Comparison of ENCODE assay signal across 1 fruit fly cellular context in genomic region chr2L:9633811-9634436, dm6.
TF ChIP-seq lines count a peak whose summit lies in the region.

Apoltp (plus strand) TSS chr2L:9634179.

TF ChIP-seq in whole organism, embryonic, 481 proteins besides CTCF, POLR2A, EP300 and RAD21 (continued from another document and continues in another):
- TF ChIP-seq CG6765 (GFP tag; optimal IDR thresholded peaks at IDR 0.05; lab: Kevin White, UChicago): peak; percentile 69
- peak; percentile 10 for TF ChIP-seq CG12155 (GFP tag; optimal IDR thresholded peaks at IDR 0.05; lab: Kevin White, UChicago)
- peak; percentile 78; the same call in 1 of the 3 replicates for TF ChIP-seq so (GFP tag; IDR thresholded peaks at IDR 0.05; lab: Robert Waterston, UW)
- peak; percentile 39 for TF ChIP-seq zf30C (GFP tag; optimal IDR thresholded peaks at IDR 0.05; lab: Kevin White, UChicago)
- TF ChIP-seq dpn (GFP tag; optimal IDR thresholded peaks at IDR 0.05; lab: Kevin White, UChicago): peak; percentile 29 to 63
- TF ChIP-seq CG14965 (GFP tag; optimal IDR thresholded peaks at IDR 0.05; lab: Kevin White, UChicago; ENCODE audit: borderline replicate concordance): no peak
- peak; percentile 16 for TF ChIP-seq TFAM (GFP tag; optimal IDR thresholded peaks at IDR 0.05; lab: Kevin White, UChicago)
- peak; percentile 52; the same call in 1 of the 2 replicates for TF ChIP-seq CG16779 (GFP tag; IDR thresholded peaks at IDR 0.05; lab: Robert Waterston, UW)
- no peak for TF ChIP-seq BEAF-32 (GFP tag; optimal IDR thresholded peaks at IDR 0.05; lab: Kevin White, UChicago)
- no peak for TF ChIP-seq luna (GFP tag; optimal IDR thresholded peaks at IDR 0.05; lab: Kevin White, UChicago)
- peak; percentile 52; the same call in 1 of the 3 replicates for TF ChIP-seq CG34422 (GFP tag; IDR thresholded peaks at IDR 0.05; lab: Robert Waterston, UW)
- TF ChIP-seq CG1832 (GFP tag; optimal IDR thresholded peaks at IDR 0.05; lab: Kevin White, UChicago): no peak
- TF ChIP-seq Scr (GFP tag; IDR thresholded peaks at IDR 0.05; lab: Robert Waterston, UW; ENCODE audit: partially characterized antibody): no peak
- no peak for TF ChIP-seq abd-A (tag; optimal IDR thresholded peaks at IDR 0.05; lab: Kevin White, UChicago)
- TF ChIP-seq CG9215 (GFP tag; IDR thresholded peaks at IDR 0.05; lab: Robert Waterston, UW): peak; percentile 41; the same call in 1 of the 2 replicates
- peak; percentile 67 for TF ChIP-seq CG12391 (tag; optimal IDR thresholded peaks at IDR 0.05; lab: Kevin White, UChicago)
- TF ChIP-seq bowl (GFP tag; IDR thresholded peaks at IDR 0.05; lab: Robert Waterston, UW): 0 out of 2 replicates have a peak, but pooled peaks have one; percentile 8
- peak; percentile 46 for TF ChIP-seq lilli (GFP tag; optimal IDR thresholded peaks at IDR 0.05; lab: Kevin White, UChicago)
- TF ChIP-seq HLHmδ (GFP tag; optimal IDR thresholded peaks at IDR 0.05; lab: Kevin White, UChicago): no peak
- TF ChIP-seq CG4328 (GFP tag; optimal IDR thresholded peaks at IDR 0.05; lab: Kevin White, UChicago): peak; percentile 17
- no peak for TF ChIP-seq hkb (optimal IDR thresholded peaks at IDR 0.05; lab: Kevin White, UChicago)
- peak; percentile 81 for TF ChIP-seq hkb (GFP tag; IDR thresholded peaks at IDR 0.05; lab: Robert Waterston, UW)
- TF ChIP-seq unc-4 (GFP tag; IDR thresholded peaks at IDR 0.05; lab: Robert Waterston, UW; ENCODE audit: partially characterized antibody): no peak
- TF ChIP-seq esg (GFP tag; conservative IDR thresholded peaks at IDR 0.05; lab: Robert Waterston, UW): no peak; the same call in 1 of the 2 replicates
- TF ChIP-seq hb (GFP tag; IDR thresholded peaks at IDR 0.05; lab: Robert Waterston, UW; ENCODE audit: partially characterized antibody): no peak
- peak; percentile 72 for TF ChIP-seq HHEX (GFP tag; optimal IDR thresholded peaks at IDR 0.05; lab: Kevin White, UChicago)
- TF ChIP-seq Sin3A (optimal IDR thresholded peaks at IDR 0.05; lab: Kevin White, UChicago): no peak
- peak; percentile 48; the same call in 1 of the 2 replicates for TF ChIP-seq Gsc (GFP tag; IDR thresholded peaks at IDR 0.05; lab: Robert Waterston, UW)
- TF ChIP-seq HmgZ (tag; optimal IDR thresholded peaks at IDR 0.05; lab: Kevin White, UChicago): peak; percentile 39
- TF ChIP-seq Neu2 (GFP tag; optimal IDR thresholded peaks at IDR 0.05; lab: Kevin White, UChicago; ENCODE audit: borderline replicate concordance): no peak
- no peak for TF ChIP-seq psq (GFP tag; optimal IDR thresholded peaks at IDR 0.05; lab: Kevin White, UChicago)
- TF ChIP-seq gro (GFP tag; optimal IDR thresholded peaks at IDR 0.05; lab: Kevin White, UChicago): no peak
- no peak for TF ChIP-seq usp (GFP tag; optimal IDR thresholded peaks at IDR 0.05; lab: Kevin White, UChicago)
- TF ChIP-seq CG11247 (GFP tag; IDR thresholded peaks at IDR 0.05; lab: Robert Waterston, UW): peak; percentile 66
- TF ChIP-seq ci (GFP tag; IDR thresholded peaks at IDR 0.05; lab: Robert Waterston, UW): peak; percentile 59; the same call in 2 of the 3 replicates
- no peak for TF ChIP-seq CG3407 (GFP tag; optimal IDR thresholded peaks at IDR 0.05; lab: Kevin White, UChicago)
- peak; percentile 85 for TF ChIP-seq slbo (GFP tag; IDR thresholded peaks at IDR 0.05; lab: Robert Waterston, UW)
- peak; percentile 67 for TF ChIP-seq CG10979 (tag; optimal IDR thresholded peaks at IDR 0.05; lab: Kevin White, UChicago)
- no peak for TF ChIP-seq Dref (GFP tag; IDR thresholded peaks at IDR 0.05; lab: Robert Waterston, UW)
- TF ChIP-seq mam (GFP tag; optimal IDR thresholded peaks at IDR 0.05; lab: Kevin White, UChicago): peak; percentile 31
- peak; percentile 45 for TF ChIP-seq CG13775 (GFP tag; optimal IDR thresholded peaks at IDR 0.05; lab: Kevin White, UChicago)
- TF ChIP-seq Vsx1 (GFP tag; optimal IDR thresholded peaks at IDR 0.05; lab: Kevin White, UChicago): peak; percentile 14
- TF ChIP-seq CG8281 (tag; optimal IDR thresholded peaks at IDR 0.05; lab: Kevin White, UChicago): peak; percentile 19
- TF ChIP-seq z (GFP tag; IDR thresholded peaks at IDR 0.05; lab: Robert Waterston, UW): no peak
- peak; percentile 60; the same call in 1 of the 4 replicates for TF ChIP-seq Gug (GFP tag; IDR thresholded peaks at IDR 0.05; lab: Robert Waterston, UW)
- no peak for TF ChIP-seq ewg (GFP tag; optimal IDR thresholded peaks at IDR 0.05; lab: Kevin White, UChicago)
- peak in 1 of 2 experiments; percentile 58 for TF ChIP-seq bsh (GFP tag; optimal IDR thresholded peaks at IDR 0.05; lab: Kevin White, UChicago)
- TF ChIP-seq C15 (GFP tag; IDR thresholded peaks at IDR 0.05; lab: Robert Waterston, UW): 0 out of 3 replicates have a peak, but pooled peaks have one; percentile 32
- no peak for TF ChIP-seq Bdp1 (GFP tag; optimal IDR thresholded peaks at IDR 0.05; lab: Kevin White, UChicago)
- TF ChIP-seq trh (GFP tag; optimal IDR thresholded peaks at IDR 0.05; lab: Kevin White, UChicago): peak; percentile 28
- peak in 1 of 2 experiments; percentile 63 for TF ChIP-seq Hr78 (GFP tag; optimal IDR thresholded peaks at IDR 0.05; lab: Kevin White, UChicago)
- TF ChIP-seq lov (optimal IDR thresholded peaks at IDR 0.05; lab: Kevin White, UChicago): no peak
- 0 out of 3 replicates have a peak, but pooled peaks have one; percentile 23 for TF ChIP-seq lov (GFP tag; IDR thresholded peaks at IDR 0.05; lab: Robert Waterston, UW)
- TF ChIP-seq CG13296 (GFP tag; optimal IDR thresholded peaks at IDR 0.05; lab: Kevin White, UChicago): peak; percentile 72
- TF ChIP-seq CG11456 (GFP tag; IDR thresholded peaks at IDR 0.05; lab: Robert Waterston, UW): peak; percentile 73
- TF ChIP-seq CG34376 (GFP tag; optimal IDR thresholded peaks at IDR 0.05; lab: Kevin White, UChicago): peak; percentile 65
- peak; percentile 46 for TF ChIP-seq CG15601 (tag; optimal IDR thresholded peaks at IDR 0.05; lab: Kevin White, UChicago)
- TF ChIP-seq pzg (GFP tag; optimal IDR thresholded peaks at IDR 0.05; lab: Kevin White, UChicago): no peak
- no peak for TF ChIP-seq CG9609 (GFP tag; optimal IDR thresholded peaks at IDR 0.05; lab: Kevin White, UChicago)
- no peak for TF ChIP-seq Med (GFP tag; lab: Kevin White, UChicago)
- peak; percentile 63 for TF ChIP-seq sug (tag; optimal IDR thresholded peaks at IDR 0.05; lab: Kevin White, UChicago)
- TF ChIP-seq phol (tag; optimal IDR thresholded peaks at IDR 0.05; lab: Kevin White, UChicago): peak; percentile 64
- peak; percentile 69 for TF ChIP-seq gcm (GFP tag; optimal IDR thresholded peaks at IDR 0.05; lab: Kevin White, UChicago)
- TF ChIP-seq CG17612 (GFP tag; IDR thresholded peaks at IDR 0.05; lab: Robert Waterston, UW): no peak
- no peak for TF ChIP-seq YL-1 (GFP tag; optimal IDR thresholded peaks at IDR 0.05; lab: Kevin White, UChicago)
- TF ChIP-seq ranshi (GFP tag; IDR thresholded peaks at IDR 0.05; lab: Robert Waterston, UW): peak; percentile 64
- peak; percentile 8 for TF ChIP-seq CG17802 (tag; optimal IDR thresholded peaks at IDR 0.05; lab: Kevin White, UChicago)
- TF ChIP-seq tap (tag; optimal IDR thresholded peaks at IDR 0.05; lab: Kevin White, UChicago): peak; percentile 56
- peak; percentile 6 for TF ChIP-seq CG31365 (tag; optimal IDR thresholded peaks at IDR 0.05; lab: Kevin White, UChicago)
- TF ChIP-seq CG3838 (GFP tag; optimal IDR thresholded peaks at IDR 0.05; lab: Kevin White, UChicago): no peak
- TF ChIP-seq nerfin-1 (tag; optimal IDR thresholded peaks at IDR 0.05; lab: Kevin White, UChicago): no peak
- no peak for TF ChIP-seq Mad (GFP tag; optimal IDR thresholded peaks at IDR 0.05; lab: Kevin White, UChicago)
- TF ChIP-seq CG3065 (GFP tag; optimal IDR thresholded peaks at IDR 0.05; lab: Kevin White, UChicago): no peak
- peak; percentile 17; the same call in 1 of the 3 replicates for TF ChIP-seq Mrtf (GFP tag; IDR thresholded peaks at IDR 0.05; lab: Robert Waterston, UW)
- TF ChIP-seq gt (GFP tag; IDR thresholded peaks at IDR 0.05; lab: Robert Waterston, UW): no peak
- peak; percentile 5; the same call in 1 of the 3 replicates for TF ChIP-seq ken (GFP tag; IDR thresholded peaks at IDR 0.05; lab: Robert Waterston, UW)
- peak; percentile 54 for TF ChIP-seq CG17385 (GFP tag; optimal IDR thresholded peaks at IDR 0.05; lab: Kevin White, UChicago)
- peak; percentile 29 for TF ChIP-seq pb (GFP tag; optimal IDR thresholded peaks at IDR 0.05; lab: Kevin White, UChicago)
- TF ChIP-seq sd (tag; optimal IDR thresholded peaks at IDR 0.05; lab: Kevin White, UChicago): no peak
- TF ChIP-seq CG8290 (GFP tag; optimal IDR thresholded peaks at IDR 0.05; lab: Kevin White, UChicago): no peak
- TF ChIP-seq CG8290 (tag; optimal IDR thresholded peaks at IDR 0.05; lab: Kevin White, UChicago): no peak
- no peak for TF ChIP-seq Dp (GFP tag; optimal IDR thresholded peaks at IDR 0.05; lab: Kevin White, UChicago)
- peak; percentile 31 for TF ChIP-seq zen (tag; optimal IDR thresholded peaks at IDR 0.05; lab: Kevin White, UChicago)
- no peak for TF ChIP-seq CG6683 (GFP tag; optimal IDR thresholded peaks at IDR 0.05; lab: Kevin White, UChicago)
- TF ChIP-seq CG8478 (optimal IDR thresholded peaks at IDR 0.05; lab: Kevin White, UChicago): no peak
- no peak for TF ChIP-seq Kr (GFP tag; optimal IDR thresholded peaks at IDR 0.05; lab: Kevin White, UChicago)
- TF ChIP-seq CG15011 (GFP tag; optimal IDR thresholded peaks at IDR 0.05; lab: Kevin White, UChicago): peak; percentile 46
- peak; percentile 77 for TF ChIP-seq CG3847 (GFP tag; IDR thresholded peaks at IDR 0.05; lab: Robert Waterston, UW)
- no peak for TF ChIP-seq lbe (GFP tag; optimal IDR thresholded peaks at IDR 0.05; lab: Kevin White, UChicago)
- TF ChIP-seq Dfd (GFP tag; optimal IDR thresholded peaks at IDR 0.05; lab: Kevin White, UChicago): no peak
- peak; percentile 69; the same call in 2 of the 3 replicates for TF ChIP-seq zfh1 (GFP tag; IDR thresholded peaks at IDR 0.05; lab: Robert Waterston, UW)
- TF ChIP-seq croc (GFP tag; conservative IDR thresholded peaks at IDR 0.05; lab: Robert Waterston, UW): peak; percentile 57; the same call in 2 of the 3 replicates
- TF ChIP-seq ash1 (GFP tag; optimal IDR thresholded peaks at IDR 0.05; lab: Kevin White, UChicago): no peak
- peak; percentile 76 for TF ChIP-seq BtbVII (GFP tag; optimal IDR thresholded peaks at IDR 0.05; lab: Kevin White, UChicago)
- no peak for TF ChIP-seq CG42726 (GFP tag; IDR thresholded peaks at IDR 0.05; lab: Robert Waterston, UW; ENCODE audit: partially characterized antibody)
- no peak for TF ChIP-seq pan (optimal IDR thresholded peaks at IDR 0.05; lab: Kevin White, UChicago)
- TF ChIP-seq pan (GFP tag; optimal IDR thresholded peaks at IDR 0.05 in 1 of 2, IDR thresholded peaks at IDR 0.05 in 1 of 2): peak in 1 of 2 experiments; percentile 71
- peak; percentile 72 for TF ChIP-seq grau (tag; optimal IDR thresholded peaks at IDR 0.05; lab: Kevin White, UChicago)
- no peak for TF ChIP-seq CG4282 (GFP tag; optimal IDR thresholded peaks at IDR 0.05; lab: Kevin White, UChicago)
- TF ChIP-seq yki (optimal IDR thresholded peaks at IDR 0.05; lab: Kevin White, UChicago): no peak
- TF ChIP-seq gce (GFP tag; IDR thresholded peaks at IDR 0.05; lab: Robert Waterston, UW): peak; percentile 50; the same call in 2 of the 3 replicates
- TF ChIP-seq CG8924 (tag; optimal IDR thresholded peaks at IDR 0.05; lab: Kevin White, UChicago): peak; percentile 59
- TF ChIP-seq ase (GFP tag; IDR thresholded peaks at IDR 0.05; lab: Robert Waterston, UW): peak; percentile 17; the same call in 2 of the 3 replicates
- no peak for TF ChIP-seq CG8765 (GFP tag; IDR thresholded peaks at IDR 0.05; lab: Robert Waterston, UW)
- peak; percentile 68 for TF ChIP-seq CG18262 (tag; optimal IDR thresholded peaks at IDR 0.05; lab: Kevin White, UChicago)
- peak; percentile 63 for TF ChIP-seq NfI (GFP tag; optimal IDR thresholded peaks at IDR 0.05; lab: Kevin White, UChicago)
- peak; percentile 60 for TF ChIP-seq CG11085 (GFP tag; IDR thresholded peaks at IDR 0.05; lab: Robert Waterston, UW)
- no peak for TF ChIP-seq insv (GFP tag; optimal IDR thresholded peaks at IDR 0.05; lab: Kevin White, UChicago)
- TF ChIP-seq chm (GFP tag; IDR thresholded peaks at IDR 0.05; lab: Robert Waterston, UW): peak; percentile 31; the same call in 1 of the 2 replicates
- TF ChIP-seq CG43689 (GFP tag; IDR thresholded peaks at IDR 0.05; lab: Robert Waterston, UW): no peak
- TF ChIP-seq CG1529 (GFP tag; optimal IDR thresholded peaks at IDR 0.05; lab: Kevin White, UChicago): peak; percentile 9
- no peak for TF ChIP-seq CG18011 (GFP tag; optimal IDR thresholded peaks at IDR 0.05; lab: Kevin White, UChicago)
- TF ChIP-seq CG33213 (GFP tag; optimal IDR thresholded peaks at IDR 0.05; lab: Kevin White, UChicago): no peak
- TF ChIP-seq odd (GFP tag; optimal IDR thresholded peaks at IDR 0.05; lab: Kevin White, UChicago): peak; percentile 38
- no peak for TF ChIP-seq gfzf (GFP tag; optimal IDR thresholded peaks at IDR 0.05; lab: Kevin White, UChicago)
- peak; percentile 83 for TF ChIP-seq Meics (GFP tag; optimal IDR thresholded peaks at IDR 0.05; lab: Kevin White, UChicago)
- no peak for TF ChIP-seq Myb (GFP tag; optimal IDR thresholded peaks at IDR 0.05; lab: Kevin White, UChicago)
- TF ChIP-seq CG11695 (GFP tag; IDR thresholded peaks at IDR 0.05; lab: Robert Waterston, UW): peak; percentile 77
- TF ChIP-seq HmgD (GFP tag; optimal IDR thresholded peaks at IDR 0.05; lab: Kevin White, UChicago): no peak
- peak; percentile 16 for TF ChIP-seq oc (tag; optimal IDR thresholded peaks at IDR 0.05; lab: Kevin White, UChicago)
- TF ChIP-seq mirr (GFP tag; optimal IDR thresholded peaks at IDR 0.05; lab: Kevin White, UChicago): peak; percentile 17
- TF ChIP-seq her (GFP tag; optimal IDR thresholded peaks at IDR 0.05; lab: Kevin White, UChicago): no peak
- TF ChIP-seq Dad (GFP tag; optimal IDR thresholded peaks at IDR 0.05; lab: Kevin White, UChicago): no peak
- peak; percentile 70 for TF ChIP-seq fd96Cb (tag; optimal IDR thresholded peaks at IDR 0.05; lab: Kevin White, UChicago)
- TF ChIP-seq Atf-2 (GFP tag; optimal IDR thresholded peaks at IDR 0.05; lab: Kevin White, UChicago): no peak
- TF ChIP-seq CG32532 (GFP tag; IDR thresholded peaks at IDR 0.05; lab: Robert Waterston, UW): peak; percentile 81
- no peak for TF ChIP-seq en (GFP tag; optimal IDR thresholded peaks at IDR 0.05; lab: Kevin White, UChicago)
- TF ChIP-seq gsb (GFP tag; IDR thresholded peaks at IDR 0.05; lab: Robert Waterston, UW): peak; percentile 64
- TF ChIP-seq CG7786 (GFP tag; optimal IDR thresholded peaks at IDR 0.05; lab: Kevin White, UChicago): no peak
- no peak for TF ChIP-seq CG12104 (GFP tag; optimal IDR thresholded peaks at IDR 0.05; lab: Kevin White, UChicago)
- TF ChIP-seq Camta (GFP tag; optimal IDR thresholded peaks at IDR 0.05; lab: Kevin White, UChicago): no peak
- peak; percentile 55 for TF ChIP-seq CG30403 (GFP tag; optimal IDR thresholded peaks at IDR 0.05; lab: Kevin White, UChicago)
